Worm (Caenorhabditis elegans) whole organism, L4 larva: ENCODE data around the gene C06A12.8.

Source experiments
- D1046.2 ChIP-seq: fragments of 200-800 bp; sonication (Bioruptor generic); IDR thresholded peaks from 2 replicates; pipeline ENCODE4 v1.3.6; 2022; ENCODE audit warnings: missing genetic modification characterization, missing compliant biosample characterization
- aha-1 ChIP-seq: fragments of 150-350 bp; peaks from one replicate; lab custom pipeline; 2014; ENCODE audit warnings: missing biosample characterization, missing genetic modification characterization
- arid-1 ChIP-seq: fragments of 200-800 bp; sonication (Bioruptor generic); conservative IDR thresholded peaks from 2 replicates; pipeline ENCODE4 v1.3.6; 2022; ENCODE audit warnings: missing genetic modification reagents, missing genetic modification characterization, missing compliant biosample characterization
- ceh-28 ChIP-seq: fragments of 150-350 bp; optimal IDR thresholded peaks from 2 replicates; lab custom pipeline; 2014; ENCODE audit warnings: missing biosample characterization, missing genetic modification reagents, missing genetic modification characterization
- ceh-62 ChIP-seq: sonication (generic microtip); optimal IDR thresholded peaks from 2 replicates; lab custom pipeline; 2017; ENCODE audit warnings: missing biosample characterization, missing genetic modification characterization
- ctbp-1 ChIP-seq: fragments of 200-800 bp; sonication (Bioruptor generic); IDR thresholded peaks from 2 replicates; pipeline ENCODE4 v1.3.6; 2022; ENCODE audit warnings: missing genetic modification reagents, missing genetic modification characterization, missing compliant biosample characterization
- duxl-1 ChIP-seq: sonication (generic microtip); optimal IDR thresholded peaks from 2 replicates; lab custom pipeline; 2016; ENCODE audit warnings: mild to moderate bottlenecking, missing genetic modification characterization, moderate library complexity, missing compliant biosample characterization; ENCODE audit not compliant: poor library complexity
- hlh-30 ChIP-seq: sonication (generic microtip); optimal IDR thresholded peaks from 2 replicates; lab custom pipeline; 2017; ENCODE audit warnings: antibody characterized with exemption, mild to moderate bottlenecking, missing genetic modification characterization, missing compliant biosample characterization; ENCODE audit not compliant: insufficient read depth
- lin-1 ChIP-seq: fragments of 200-800 bp; sonication (Bioruptor generic); IDR thresholded peaks from 2 replicates; pipeline ENCODE4 v1.3.6; 2022; ENCODE audit warnings: missing genetic modification reagents, missing genetic modification characterization, missing compliant biosample characterization
- lin-13 ChIP-seq: fragments of 150-350 bp; optimal IDR thresholded peaks from 2 replicates; lab custom pipeline; 2014; ENCODE audit warnings: missing biosample characterization, missing genetic modification reagents, missing genetic modification characterization
- lin-15B ChIP-seq: fragments of 150-350 bp; sonication (generic microtip); optimal IDR thresholded peaks from 3 replicates; lab custom pipeline; 2014; ENCODE audit warnings: missing biosample characterization, missing genetic modification characterization
- lin-29 ChIP-seq: fragments of 200-800 bp; sonication (Bioruptor generic); IDR thresholded peaks from 2 replicates; pipeline ENCODE4 v1.3.6; 2022; ENCODE audit warnings: missing genetic modification reagents, missing genetic modification characterization, missing compliant biosample characterization
- mdt-29 ChIP-seq: fragments of 200-800 bp; sonication (Bioruptor generic); IDR thresholded peaks from 2 replicates; pipeline ENCODE4 v1.3.6; 2022; ENCODE audit warnings: missing genetic modification reagents, missing genetic modification characterization, missing compliant biosample characterization
- mxl-3 ChIP-seq: fragments of 200-800 bp; sonication (Bioruptor generic); optimal IDR thresholded peaks from 2 replicates; lab custom pipeline; 2018; ENCODE audit warnings: mild to moderate bottlenecking, missing genetic modification characterization, missing compliant biosample characterization
- nhr-102 ChIP-seq: sonication (generic microtip); optimal IDR thresholded peaks from 2 replicates; lab custom pipeline; 2016; ENCODE audit warnings: mild to moderate bottlenecking, missing genetic modification characterization, moderate library complexity, missing compliant biosample characterization
- nhr-25 ChIP-seq: sonication (generic microtip); optimal IDR thresholded peaks from 2 replicates; lab custom pipeline; 2017; ENCODE audit warnings: missing genetic modification characterization, mild to moderate bottlenecking, missing compliant biosample characterization, antibody characterized with exemption, moderate library complexity, borderline replicate concordance; ENCODE audit not compliant: insufficient read depth
- nhr-77 ChIP-seq: fragments of 150-350 bp; optimal IDR thresholded peaks from 2 replicates; lab custom pipeline; 2014; ENCODE audit warnings: missing biosample characterization, missing genetic modification characterization
- pha-4 ChIP-seq, 2 experiments: fragments of 150-350 bp in 1 of 2; fragments of 200-800 bp in 1 of 2; sonication (Bioruptor generic) in 1 of 2; IDR thresholded peaks in 1 of 2; optimal IDR thresholded peaks in 1 of 2; 2 replicates each; pipeline versions ENCODE4 v1.3.6 to Lab custom; 2014 to 2022; ENCODE audit warnings: missing genetic modification characterization in 2 of 2, missing genetic modification reagents in 2 of 2, missing biosample characterization in 1 of 2, missing compliant biosample characterization in 1 of 2
- rbr-2 ChIP-seq: sonication (generic microtip); optimal IDR thresholded peaks from 2 replicates; lab custom pipeline; 2016; ENCODE audit warnings: missing genotype, missing genetic modification characterization, missing compliant biosample characterization
- tag-97 ChIP-seq: fragments of 200-800 bp; sonication (Bioruptor generic); IDR thresholded peaks from 2 replicates; pipeline ENCODE4 v1.3.6; 2022; ENCODE audit warnings: missing genetic modification characterization, missing compliant biosample characterization
- unc-39 ChIP-seq: sonication (generic microtip); optimal IDR thresholded peaks from 2 replicates; lab custom pipeline; 2017; ENCODE audit warnings: missing biosample characterization, missing genetic modification characterization
- unc-62 ChIP-seq, 3 experiments: fragments of 150-350 bp in 1 of 3; sonication (generic microtip); optimal IDR thresholded peaks in 2 of 3; peaks in 1 of 3; 1 replicate in 1 of 3; 2 replicates in 2 of 3; lab custom pipeline; 2014 to 2017; ENCODE audit warnings: missing biosample characterization in 3 of 3, missing genetic modification characterization in 3 of 3, missing genetic modification reagents in 3 of 3, missing genotype in 1 of 3
- vab-7 ChIP-seq: fragments of 200-800 bp; sonication (Bioruptor generic); IDR thresholded peaks from 2 replicates; pipeline ENCODE4 v1.3.6; 2022; ENCODE audit warnings: missing genetic modification reagents, missing genetic modification characterization, missing compliant biosample characterization
- ztf-7 ChIP-seq: fragments of 150-350 bp; optimal IDR thresholded peaks from 2 replicates; lab custom pipeline; 2014; ENCODE audit warnings: missing biosample characterization, missing genetic modification characterization

Gene C06A12.8

ce11 chrIV:17475242-17475641, 38.1 kb downstream of the C06A12.8 start, which contains the start of gene F11E6.9:
TSS of gene F11E6.9 (minus strand) at chrIV:17475342.
- TF ChIP-seq ctbp-1: no peak
- no peak for TF ChIP-seq vab-7 (GFP tag; lab: Robert Waterston, UW)
- TF ChIP-seq duxl-1 (tag; lab: Kevin White, UChicago): no peak
- no peak for TF ChIP-seq D1046.2 (GFP tag; lab: Robert Waterston, UW)
- TF ChIP-seq unc-62 (GFP tag; optimal IDR thresholded peaks at IDR 0.05 in 1 of 2; lab: Kevin White, UChicago): no peak
- no peak for TF ChIP-seq unc-62 (tag; optimal IDR thresholded peaks at IDR 0.05; lab: Kevin White, UChicago)
- TF ChIP-seq nhr-102 (tag; lab: Kevin White, UChicago): no peak
- no peak for TF ChIP-seq hlh-30 (tag; lab: Kevin White, UChicago)
- TF ChIP-seq lin-1 (GFP tag; lab: Robert Waterston, UW): no peak
- TF ChIP-seq lin-29: no peak
- TF ChIP-seq arid-1 (GFP tag; lab: Robert Waterston, UW): no peak
- no peak for TF ChIP-seq lin-15B
- no peak for TF ChIP-seq ceh-28 (tag; lab: Kevin White, UChicago)
- TF ChIP-seq unc-39 (tag; lab: Kevin White, UChicago): no peak
- TF ChIP-seq nhr-25 (tag; lab: Kevin White, UChicago): no peak
- no peak for TF ChIP-seq lin-13 (GFP tag; lab: Kevin White, UChicago)
- no peak for TF ChIP-seq ztf-7 (tag; lab: Kevin White, UChicago)
- no peak for TF ChIP-seq mdt-29 (GFP tag; lab: Robert Waterston, UW)
- TF ChIP-seq ceh-62 (tag; lab: Kevin White, UChicago): no peak
- no peak for TF ChIP-seq aha-1 (tag; lab: Kevin White, UChicago)
- no peak for TF ChIP-seq mxl-3 (GFP tag; lab: Kevin White, UChicago)

- no peak for TF ChIP-seq rbr-2 (tag; lab: Kevin White, UChicago)
- TF ChIP-seq aha-1 (tag; lab: Kevin White, UChicago): peak; percentile 82
Observed at ce11 chrIV:17475743-17476142, 38.6 kb downstream of the C06A12.8 start, which contains the start of gene grl-24. TSS of gene grl-24 (minus strand) at chrIV:17475843.

- no peak for TF ChIP-seq unc-62 (GFP tag; optimal IDR thresholded peaks at IDR 0.05 in 1 of 2; lab: Kevin White, UChicago)
- no peak for TF ChIP-seq unc-62 (tag; optimal IDR thresholded peaks at IDR 0.05; lab: Kevin White, UChicago)
- no peak for TF ChIP-seq nhr-77
- no peak for TF ChIP-seq rbr-2 (tag; lab: Kevin White, UChicago)
- no peak for TF ChIP-seq lin-1 (GFP tag; lab: Robert Waterston, UW)
- TF ChIP-seq tag-97 (GFP tag; lab: Robert Waterston, UW): no peak
- TF ChIP-seq pha-4 (GFP tag; IDR thresholded peaks at IDR 0.05; lab: Robert Waterston, UW): no peak
- no peak for TF ChIP-seq pha-4 (tag; optimal IDR thresholded peaks at IDR 0.05; lab: Kevin White, UChicago)
Observed at ce11 chrIV:17483230-17483629, 46.1 kb downstream of the C06A12.8 start, which contains the start of gene rabr-2. TSS of gene rabr-2 (minus strand) at chrIV:17483330.
